Fruit fly (Drosophila melanogaster) whole organism, adult: ENCODE measurements around the gene Phlpp.

ENCODE experiments used
- CG11617 ChIP-seq: fragments of 200-800 bp; sonication (Bioruptor generic); optimal IDR thresholded peaks from 2 replicates; lab custom pipeline; 2017; ENCODE audit warnings: mild to moderate bottlenecking, missing biosample characterization, missing genetic modification reagents, missing genetic modification characterization
- CG12768 ChIP-seq: fragments of 200-800 bp; sonication (Bioruptor generic); optimal IDR thresholded peaks from 2 replicates; lab custom pipeline; 2017; ENCODE audit warnings: missing biosample characterization, missing genetic modification characterization, mild to moderate bottlenecking, moderate library complexity, missing genetic modification reagents
- CG14711 ChIP-seq: fragments of 200-800 bp; sonication (Bioruptor generic); optimal IDR thresholded peaks from 2 replicates; lab custom pipeline; 2018; ENCODE audit warnings: missing biosample characterization, mild to moderate bottlenecking, missing genetic modification characterization, moderate library complexity
- CG1620 ChIP-seq: fragments of 200-800 bp; sonication (Bioruptor generic); optimal IDR thresholded peaks from 2 replicates; lab custom pipeline; 2016; ENCODE audit warnings: missing biosample characterization, missing genetic modification characterization
- CG33017 ChIP-seq: fragments of 200-800 bp; sonication (Bioruptor generic); optimal IDR thresholded peaks from 2 replicates; lab custom pipeline; 2018; ENCODE audit warnings: missing biosample characterization, mild to moderate bottlenecking, missing genetic modification characterization, moderate library complexity
- CG5204 ChIP-seq: fragments of 200-800 bp; sonication (Bioruptor generic); optimal IDR thresholded peaks from 2 replicates; lab custom pipeline; 2016; ENCODE audit warnings: missing biosample characterization, missing genetic modification characterization
- CG7045 ChIP-seq: fragments of 200-800 bp; sonication (Bioruptor generic); optimal IDR thresholded peaks from 2 replicates; lab custom pipeline; 2017; ENCODE audit warnings: missing biosample characterization, mild to moderate bottlenecking, missing genetic modification characterization
- CG7101 ChIP-seq: fragments of 200-800 bp; sonication (Bioruptor generic); optimal IDR thresholded peaks from 2 replicates; lab custom pipeline; 2018; ENCODE audit warnings: missing biosample characterization, mild to moderate bottlenecking, missing genetic modification characterization, moderate library complexity
- Clk ChIP-seq: fragments of 200-800 bp; sonication (Bioruptor generic); optimal IDR thresholded peaks from 2 replicates; lab custom pipeline; 2017; ENCODE audit warnings: missing biosample characterization, missing genetic modification characterization
- Crg-1 ChIP-seq: fragments of 200-800 bp; sonication (Bioruptor generic); optimal IDR thresholded peaks from 2 replicates; lab custom pipeline; 2016; ENCODE audit warnings: missing biosample characterization, missing genetic modification characterization
- Hr96 ChIP-seq: fragments of 200-800 bp; sonication (Bioruptor generic); optimal IDR thresholded peaks from 2 replicates; lab custom pipeline; 2016; ENCODE audit warnings: missing biosample characterization, missing genetic modification characterization
- Mnt ChIP-seq: fragments of 200-800 bp; sonication (Bioruptor generic); optimal IDR thresholded peaks from 2 replicates; lab custom pipeline; 2016; ENCODE audit warnings: missing biosample characterization, mild to moderate bottlenecking, missing genetic modification characterization
- bab1 ChIP-seq: fragments of 200-800 bp; sonication (Bioruptor generic); optimal IDR thresholded peaks from 3 replicates; lab custom pipeline; 2019; ENCODE audit warnings: missing biosample characterization, mild to moderate bottlenecking, missing genetic modification characterization, moderate library complexity
- cic ChIP-seq: fragments of 200-800 bp; sonication (Bioruptor generic); optimal IDR thresholded peaks from 2 replicates; lab custom pipeline; 2017; ENCODE audit warnings: missing biosample characterization, mild to moderate bottlenecking, missing genetic modification characterization, moderate library complexity
- cnc ChIP-seq, 2 experiments: fragments of >200 bp; optimal IDR thresholded peaks; 2 replicates each; lab custom pipeline; 2017
- kay ChIP-seq: fragments of 200-800 bp; sonication (Bioruptor generic); peaks from one replicate; lab custom pipeline; 2016; ENCODE audit warnings: missing biosample characterization, missing genetic modification characterization, borderline replicate concordance
- ovo ChIP-seq: fragments of 200-800 bp; sonication (Bioruptor generic); optimal IDR thresholded peaks from 2 replicates; lab custom pipeline; 2016; ENCODE audit warnings: missing biosample characterization, missing genetic modification characterization
- pad ChIP-seq: fragments of 200-800 bp; sonication (Bioruptor generic); optimal IDR thresholded peaks from 3 replicates; lab custom pipeline; 2017; ENCODE audit warnings: missing biosample characterization, missing genetic modification characterization, mild to moderate bottlenecking, moderate library complexity, missing genetic modification reagents
- tj ChIP-seq: fragments of 200-800 bp; sonication (Bioruptor generic); optimal IDR thresholded peaks from 3 replicates; lab custom pipeline; 2017; ENCODE audit warnings: missing biosample characterization, mild to moderate bottlenecking, missing genetic modification characterization, moderate library complexity
- toe ChIP-seq: fragments of 200-800 bp; sonication (Bioruptor generic); optimal IDR thresholded peaks from 2 replicates; lab custom pipeline; 2016; ENCODE audit warnings: missing biosample characterization, missing genetic modification characterization

Gene Phlpp

DNA sequence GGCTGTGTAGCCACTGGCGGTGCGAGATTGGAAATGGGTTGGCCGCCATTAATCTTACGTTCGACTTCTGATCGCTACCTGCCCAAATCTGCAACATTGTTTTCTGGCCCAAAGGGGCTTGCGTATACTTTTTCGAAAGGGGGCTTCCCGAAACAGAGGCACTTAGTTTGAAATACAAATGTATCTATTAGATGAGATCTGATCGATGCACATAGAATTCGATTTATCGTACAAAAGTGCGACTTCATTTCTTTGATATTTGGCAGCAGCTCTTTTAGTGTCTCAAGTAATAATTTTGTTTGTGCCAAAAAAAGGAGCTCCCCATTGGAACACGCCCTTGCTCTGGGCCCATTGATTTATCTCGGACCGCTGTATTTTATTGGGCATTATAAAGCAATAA is 12.8 kb downstream of the Phlpp start:
- TF ChIP-seq cnc (optimal IDR thresholded peaks at IDR 0.05; lab: Kevin White, UChicago) (no peak), ovo (GFP tag; lab: Kevin White, UChicago) (no peak), CG14711 (tag; lab: Kevin White, UChicago) (no peak), CG11617 (GFP tag; lab: Kevin White, UChicago) (no peak), Crg-1 (GFP tag; lab: Kevin White, UChicago) (no peak), Hr96 (no peak), Mnt (GFP tag; lab: Kevin White, UChicago) (no peak), tj (GFP tag; lab: Kevin White, UChicago) (no peak), toe (GFP tag; lab: Kevin White, UChicago) (no peak), Clk (GFP tag; lab: Kevin White, UChicago) (no peak), CG33017 (tag; lab: Kevin White, UChicago) (no peak)

- TF ChIP-seq cic (GFP tag; lab: Kevin White, UChicago) (no peak), CG33017 (tag; lab: Kevin White, UChicago) (no peak), CG12768 (no peak), CG7045 (GFP tag; lab: Kevin White, UChicago) (no peak), cnc (optimal IDR thresholded peaks at IDR 0.05; lab: Kevin White, UChicago) (no peak), CG7101 (tag; lab: Kevin White, UChicago) (no peak), CG11617 (GFP tag; lab: Kevin White, UChicago) (no peak), CG5204 (GFP tag; lab: Kevin White, UChicago) (no peak)
These were observed 15.3 kb downstream of the Phlpp start, which contains the start of gene CG17572 for dm6 chr2L:19074099-19074828. TSS of gene CG17572 (minus strand) at chr2L:19074149.

DNA sequence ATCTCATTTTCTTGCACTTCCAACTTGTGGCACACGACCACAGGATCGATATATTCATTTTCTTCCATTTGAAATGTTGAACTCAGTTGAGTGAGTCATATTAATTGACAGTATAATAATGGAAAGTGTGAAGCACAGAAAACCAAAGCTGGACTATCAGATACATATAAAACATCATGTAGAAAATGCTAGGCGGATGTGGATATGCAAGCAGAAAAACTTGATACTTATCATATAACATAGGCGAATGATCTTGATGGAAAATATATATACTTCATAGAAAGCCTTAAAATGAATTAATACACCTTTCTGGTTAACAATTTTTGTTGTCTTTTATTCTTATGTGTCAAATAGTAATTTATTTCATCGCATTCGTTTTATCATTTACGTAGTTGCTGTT is 20.0 kb downstream of the Phlpp start, which contains the start of gene CG10700:
TSS of gene CG10700 (minus strand) at position 101 of the 400 bp plus-strand sequence.
- TF ChIP-seq CG1620 (GFP tag; lab: Kevin White, UChicago) (no peak), pad (GFP tag; lab: Kevin White, UChicago) (no peak), ovo (GFP tag; lab: Kevin White, UChicago) (no peak), bab1 (no peak), CG5204 (GFP tag; lab: Kevin White, UChicago) (no peak), kay (GFP tag; lab: Kevin White, UChicago) (no peak), cnc (optimal IDR thresholded peaks at IDR 0.05; lab: Kevin White, UChicago) (no peak), CG14711 (tag; lab: Kevin White, UChicago) (no peak), CG11617 (GFP tag; lab: Kevin White, UChicago) (no peak)

DNA sequence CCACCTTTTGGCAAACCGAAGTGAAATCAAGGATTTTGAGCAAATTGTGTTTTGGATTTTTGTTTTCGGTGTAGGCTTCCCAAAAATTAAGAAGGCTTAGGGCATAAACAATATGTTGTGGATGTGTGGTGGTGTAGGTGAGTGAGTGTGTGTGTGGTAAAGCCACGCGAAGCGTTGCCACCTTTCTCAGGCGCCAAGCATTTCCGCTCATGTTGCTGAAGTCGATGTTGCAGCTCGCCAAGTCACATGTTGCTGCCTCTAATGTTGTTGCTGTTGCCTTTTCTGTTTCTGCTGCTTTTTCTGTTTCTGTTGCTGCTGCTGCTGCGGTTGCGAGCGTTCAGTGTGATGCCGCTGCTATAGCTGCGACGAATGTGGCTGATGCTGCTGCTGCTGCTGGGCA is 20.8 kb downstream of the Phlpp start:
- TF ChIP-seq CG14711 (tag; lab: Kevin White, UChicago): no peak
- no peak for TF ChIP-seq CG33017 (tag; lab: Kevin White, UChicago)
- peak; percentile 7 for TF ChIP-seq kay (GFP tag; lab: Kevin White, UChicago)
- no peak for TF ChIP-seq CG11617 (GFP tag; lab: Kevin White, UChicago)
- no peak for TF ChIP-seq CG7045 (GFP tag; lab: Kevin White, UChicago)
- TF ChIP-seq toe (GFP tag; lab: Kevin White, UChicago): no peak

DNA sequence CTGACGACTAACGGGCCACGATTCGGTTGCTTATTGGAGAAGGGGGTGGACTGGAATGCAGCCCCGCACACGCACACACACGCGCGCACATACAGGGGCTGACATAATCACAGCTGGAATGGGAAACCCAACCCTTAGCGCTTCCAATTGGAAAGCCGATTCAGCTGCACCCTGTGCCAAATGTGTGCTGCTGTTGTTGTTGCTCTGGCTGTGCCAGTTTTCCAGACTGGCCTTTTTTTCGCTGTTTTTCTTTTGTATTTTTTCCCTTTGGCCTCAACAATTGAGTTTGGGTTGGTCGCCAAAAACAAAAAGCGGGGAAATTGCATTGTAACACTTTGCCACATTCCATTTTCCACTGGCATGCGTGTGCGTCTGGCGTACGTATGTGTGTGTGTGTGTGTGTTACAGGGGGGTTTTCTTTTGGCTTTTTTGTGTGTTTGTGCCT is 24.4 kb downstream of the Phlpp start:
- TF ChIP-seq Hr96 (no peak), pad (GFP tag; lab: Kevin White, UChicago) (peak; percentile 79)

DNA sequence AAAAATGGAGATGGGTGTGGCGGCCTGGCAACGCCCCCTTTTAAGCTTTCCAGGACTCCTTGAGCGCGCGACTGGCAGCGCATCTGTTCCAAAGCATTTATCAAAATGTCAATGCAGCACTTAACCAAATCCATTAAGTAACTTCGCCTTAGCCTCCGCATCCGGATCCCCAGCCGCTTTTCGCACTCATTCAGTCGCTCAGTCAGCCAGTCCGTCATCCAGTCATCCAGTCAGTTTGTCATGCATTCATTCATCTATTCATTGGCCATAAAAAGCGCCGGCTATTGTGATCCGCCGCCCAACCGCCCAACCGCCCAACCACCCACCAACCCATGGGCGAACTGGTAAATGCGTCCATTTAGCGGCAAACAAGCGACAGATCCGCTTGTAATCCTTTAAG is 30.0 kb downstream of the Phlpp start:
- TF ChIP-seq Crg-1 (GFP tag; lab: Kevin White, UChicago) (no peak), toe (GFP tag; lab: Kevin White, UChicago) (no peak), Hr96 (no peak), CG7045 (GFP tag; lab: Kevin White, UChicago) (no peak), ovo (GFP tag; lab: Kevin White, UChicago) (no peak), pad (GFP tag; lab: Kevin White, UChicago) (no peak), CG33017 (tag; lab: Kevin White, UChicago) (no peak), Mnt (GFP tag; lab: Kevin White, UChicago) (no peak), CG1620 (GFP tag; lab: Kevin White, UChicago) (no peak), CG14711 (tag; lab: Kevin White, UChicago) (no peak), CG11617 (GFP tag; lab: Kevin White, UChicago) (no peak)

DNA sequence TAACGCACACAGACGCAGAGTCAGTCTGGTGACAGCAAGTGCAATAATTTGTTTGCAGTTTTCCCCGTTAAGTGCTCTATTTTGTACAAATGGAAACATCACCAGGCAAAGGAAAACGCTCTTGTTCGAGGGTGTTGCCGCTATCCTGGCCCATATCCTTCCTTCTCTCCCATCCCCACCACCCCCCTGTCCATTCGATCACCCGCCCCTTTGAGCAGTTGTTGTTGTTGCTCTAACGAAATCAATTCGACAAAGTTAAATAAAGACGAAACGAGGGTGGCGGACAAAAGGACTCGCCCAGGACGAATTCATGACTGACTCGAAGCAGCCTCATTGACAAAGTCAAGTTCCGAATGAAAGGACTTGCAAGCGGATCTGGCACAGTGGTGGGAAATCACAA is 30.5 kb downstream of the Phlpp start:
- TF ChIP-seq CG11617 (GFP tag; lab: Kevin White, UChicago): no peak
- no peak for TF ChIP-seq CG33017 (tag; lab: Kevin White, UChicago)
